Worm (Caenorhabditis elegans) whole organism, L1 larva: ENCODE data around the gene ZC395.11.

ENCODE experiments used
- fkh-10 ChIP-seq: sonication (generic microtip); optimal IDR thresholded peaks from 2 replicates; lab custom pipeline; 2017; ENCODE audit warnings: missing biosample characterization, missing genetic modification reagents, missing genetic modification characterization
- nhr-28 ChIP-seq: fragments of 150-350 bp; optimal IDR thresholded peaks from 2 replicates; lab custom pipeline; 2014; ENCODE audit warnings: missing biosample characterization, missing genetic modification characterization

DNA sequence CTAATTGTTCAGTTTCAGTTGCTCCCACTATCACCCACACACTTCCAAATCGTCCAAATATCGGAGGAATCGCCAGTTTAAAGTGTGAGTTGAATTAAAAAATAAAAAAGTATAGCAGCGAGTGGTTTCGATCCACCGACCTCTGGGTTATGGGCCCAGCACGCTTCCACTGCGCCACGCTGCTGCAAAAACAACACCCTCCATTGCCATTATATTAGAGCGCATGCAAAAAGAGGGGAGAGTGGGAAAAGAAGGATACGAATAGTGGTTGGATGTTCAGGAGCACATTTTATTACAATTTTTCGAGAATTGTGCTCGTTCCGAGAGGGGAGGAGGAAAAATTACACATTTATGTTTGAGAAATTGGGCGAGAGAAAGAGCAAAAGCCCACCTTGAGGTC lies 8.8 kb upstream of the ZC395.11 start:
- TF ChIP-seq nhr-28 (no peak), fkh-10 (GFP tag; lab: Kevin White, UChicago) (no peak)
